Fruit fly (Drosophila melanogaster): ENCODE results near the gene Cpr67B.

DNA sequence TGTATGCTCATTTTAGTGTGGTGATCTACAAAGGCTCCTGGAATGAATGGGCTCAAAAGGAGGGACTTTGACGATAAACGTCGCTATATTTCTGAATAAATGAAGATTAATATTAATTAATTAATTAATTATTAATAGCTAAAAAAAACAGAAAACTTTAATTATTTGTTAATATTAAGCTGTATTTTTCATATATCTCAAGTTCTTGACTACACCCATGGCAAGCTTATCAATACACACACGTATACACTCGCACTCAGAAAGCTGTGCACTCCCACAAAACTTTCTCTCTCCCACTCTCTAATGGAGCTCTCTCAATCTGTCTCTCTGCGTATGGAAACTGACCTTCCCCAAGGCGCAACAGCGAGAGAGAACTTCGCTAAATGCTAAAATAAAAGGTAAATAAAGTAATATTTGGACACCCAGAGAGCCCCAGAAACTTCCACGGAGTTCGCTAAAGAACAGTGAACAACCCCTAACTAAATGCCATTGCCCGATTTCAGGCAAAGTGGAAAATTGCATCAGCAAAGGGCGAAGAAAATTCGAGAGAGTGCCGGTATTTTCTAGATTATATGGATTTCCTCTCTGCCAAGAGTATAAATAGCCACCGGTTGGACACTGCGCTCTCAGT is 31.1 kb upstream of the Cpr67B start:
- TF ChIP-seq CG11093 (GFP tag; IDR thresholded peaks at IDR 0.05) (peak; percentile 53; the same call in 1 of the 3 replicates), fd64A (GFP tag; optimal IDR thresholded peaks at IDR 0.05) (no peak), wek (GFP tag; optimal IDR thresholded peaks at IDR 0.05) (no peak), h (optimal IDR thresholded peaks at IDR 0.05) (no peak), Sin3A (optimal IDR thresholded peaks at IDR 0.05) (no peak), Pdp1 (GFP tag; optimal IDR thresholded peaks at IDR 0.05) (peak in 1 of 2 experiments; percentile 19), CG17361 (GFP tag; IDR thresholded peaks at IDR 0.05) (peak; percentile 65), CG6791 (GFP tag; IDR thresholded peaks at IDR 0.05; ENCODE audit: partially characterized antibody) (no peak), mirr (GFP tag; optimal IDR thresholded peaks at IDR 0.05) (no peak), nerfin-1 (tag; optimal IDR thresholded peaks at IDR 0.05) (peak; percentile 98), CG17328 (GFP tag; IDR thresholded peaks at IDR 0.05) (peak; percentile 81), Jarid2 (GFP tag; optimal IDR thresholded peaks at IDR 0.05) (peak; percentile 9)
